Fruit fly (Drosophila melanogaster) whole organism, wandering third instar larva: Measurements from ENCODE around the gene CG5708.

Experiments
- Abd-B ChIP-seq: fragments of >200 bp; optimal IDR thresholded peaks from 2 replicates; lab custom pipeline; 2017; ENCODE audit warnings: missing biosample characterization, missing genetic modification characterization
- CG32264 ChIP-seq: fragments of 200-800 bp; sonication (Bioruptor generic); optimal IDR thresholded peaks from 2 replicates; lab custom pipeline; 2016; ENCODE audit warnings: missing biosample characterization, missing genetic modification characterization
- CG9705 ChIP-seq: fragments of 200-800 bp; sonication (Bioruptor generic); optimal IDR thresholded peaks from 2 replicates; lab custom pipeline; 2018; ENCODE audit warnings: missing biosample characterization, mild to moderate bottlenecking, missing genetic modification characterization
- CrebA ChIP-seq: fragments of 200-800 bp; sonication (Bioruptor generic); optimal IDR thresholded peaks from 2 replicates; lab custom pipeline; 2016; ENCODE audit warnings: missing biosample characterization, mild to moderate bottlenecking, missing genetic modification characterization, borderline replicate concordance
- Dfd ChIP-seq: fragments of >200 bp; optimal IDR thresholded peaks from 2 replicates; lab custom pipeline; 2017; ENCODE audit warnings: missing biosample characterization, missing genetic modification characterization
- Dif ChIP-seq: fragments of 200-275, 200-300 bp; sonication (Bioruptor generic); optimal IDR thresholded peaks from 2 replicates; lab custom pipeline; 2018; ENCODE audit warnings: missing biosample characterization, missing genetic modification characterization; ENCODE audit not compliant: partially characterized antibody
- GATAd ChIP-seq: sonication (Bioruptor generic); optimal IDR thresholded peaks from 2 replicates; lab custom pipeline; 2016; ENCODE audit warnings: missing biosample characterization, missing genetic modification characterization
- Hnf4 ChIP-seq: fragments of 200-800 bp; sonication (Bioruptor generic); optimal IDR thresholded peaks from 2 replicates; lab custom pipeline; 2016; ENCODE audit warnings: missing biosample characterization, mild to moderate bottlenecking, missing genetic modification characterization
- Hr78 ChIP-seq: fragments of >200 bp; optimal IDR thresholded peaks from 2 replicates; lab custom pipeline; 2017; ENCODE audit warnings: missing biosample characterization, missing genetic modification characterization
- Jra ChIP-seq: sonication (Bioruptor generic); optimal IDR thresholded peaks from 2 replicates; lab custom pipeline; 2016; ENCODE audit warnings: missing biosample characterization, missing genetic modification characterization
- Mio ChIP-seq: sonication (Bioruptor generic); optimal IDR thresholded peaks from 2 replicates; lab custom pipeline; 2016; ENCODE audit warnings: missing biosample characterization, missing genetic modification characterization
- Myc ChIP-seq: fragments of >200 bp; optimal IDR thresholded peaks from 2 replicates; lab custom pipeline; 2017
- N ChIP-seq: fragments of >200 bp; optimal IDR thresholded peaks from 2 replicates; lab custom pipeline; 2018; ENCODE audit warnings: missing biosample characterization, missing external identifiers, missing genetic modification characterization
- OdsH ChIP-seq: fragments of 200-800 bp; sonication (Bioruptor generic); optimal IDR thresholded peaks from 2 replicates; lab custom pipeline; 2016; ENCODE audit warnings: missing biosample characterization, mild to moderate bottlenecking, missing genetic modification characterization
- Rel ChIP-seq, 2 experiments: fragments of 200-800 bp; sonication (Bioruptor generic) in 1 of 2; optimal IDR thresholded peaks; 2 replicates in 1 of 2; 3 replicates in 1 of 2; lab custom pipeline; 2016 to 2019; ENCODE audit warnings: mild to moderate bottlenecking in 2 of 2, missing biosample characterization in 2 of 2, missing genetic modification characterization in 2 of 2, moderate library complexity in 1 of 2
- Sp1 ChIP-seq: fragments of 200-800 bp; sonication (Bioruptor generic); optimal IDR thresholded peaks from 3 replicates; lab custom pipeline; 2019; ENCODE audit warnings: missing biosample characterization, mild to moderate bottlenecking, missing genetic modification characterization, moderate library complexity
- br ChIP-seq: fragments of 200-800 bp; sonication (Bioruptor generic); optimal IDR thresholded peaks from 2 replicates; lab custom pipeline; 2016; ENCODE audit warnings: missing biosample characterization, missing genetic modification characterization
- dmrt93B ChIP-seq: fragments of 200-800 bp; sonication (Bioruptor generic); optimal IDR thresholded peaks from 2 replicates; lab custom pipeline; 2018; ENCODE audit warnings: missing biosample characterization, mild to moderate bottlenecking, missing genetic modification characterization
- dsf ChIP-seq: sonication (Bioruptor generic); optimal IDR thresholded peaks from 2 replicates; lab custom pipeline; 2016; ENCODE audit warnings: missing biosample characterization, missing genetic modification characterization, borderline replicate concordance
- ey ChIP-seq: fragments of 200-800 bp; sonication (Bioruptor generic); optimal IDR thresholded peaks from 2 replicates; lab custom pipeline; 2016; ENCODE audit warnings: missing biosample characterization, missing genetic modification characterization
- foxo ChIP-seq, 2 experiments: fragments of 200-800 bp; sonication (Bioruptor generic); optimal IDR thresholded peaks; 2 replicates in 1 of 2; 3 replicates in 1 of 2; lab custom pipeline; 2016 to 2017; ENCODE audit warnings: missing biosample characterization in 2 of 2, missing genetic modification characterization in 2 of 2
- fru ChIP-seq: fragments of 200-800 bp; sonication (Bioruptor generic); optimal IDR thresholded peaks from 3 replicates; lab custom pipeline; 2016; ENCODE audit warnings: missing biosample characterization, mild to moderate bottlenecking, missing genetic modification characterization
- jim ChIP-seq: fragments of 175-275, 200-325 bp; sonication (Bioruptor generic); optimal IDR thresholded peaks from 2 replicates; lab custom pipeline; 2016; ENCODE audit warnings: missing biosample characterization, mild to moderate bottlenecking, missing genetic modification characterization
- lola ChIP-seq: fragments of >200 bp; optimal IDR thresholded peaks from 2 replicates; lab custom pipeline; 2017; ENCODE audit warnings: missing biosample characterization, missing genetic modification characterization
- pan ChIP-seq: fragments of >200 bp; optimal IDR thresholded peaks from 2 replicates; lab custom pipeline; 2017
- psq ChIP-seq: fragments of 200-800 bp; sonication (Bioruptor generic); optimal IDR thresholded peaks from 3 replicates; lab custom pipeline; 2017; ENCODE audit warnings: missing biosample characterization, mild to moderate bottlenecking, missing genetic modification characterization, moderate library complexity
- rgr ChIP-seq: fragments of 200-800 bp; sonication (Bioruptor generic); optimal IDR thresholded peaks from 3 replicates; lab custom pipeline; 2016; ENCODE audit warnings: missing biosample characterization, mild to moderate bottlenecking, missing genetic modification characterization
- sage ChIP-seq: fragments of 200-800 bp; sonication (Bioruptor generic); optimal IDR thresholded peaks from 2 replicates; lab custom pipeline; 2016; ENCODE audit warnings: missing biosample characterization, mild to moderate bottlenecking, missing genetic modification characterization
- sv ChIP-seq: fragments of 200-800 bp; sonication (Bioruptor generic); optimal IDR thresholded peaks from 3 replicates; lab custom pipeline; 2016; ENCODE audit warnings: missing biosample characterization, missing genetic modification characterization
- tai ChIP-seq: sonication (Bioruptor generic); optimal IDR thresholded peaks from 2 replicates; lab custom pipeline; 2016; ENCODE audit warnings: missing biosample characterization, missing genetic modification characterization
- woc ChIP-seq: sonication (Bioruptor generic); optimal IDR thresholded peaks from 2 replicates; lab custom pipeline; 2016; ENCODE audit warnings: missing biosample characterization, mild to moderate bottlenecking, missing genetic modification characterization

The CG5708 gene

DNA sequence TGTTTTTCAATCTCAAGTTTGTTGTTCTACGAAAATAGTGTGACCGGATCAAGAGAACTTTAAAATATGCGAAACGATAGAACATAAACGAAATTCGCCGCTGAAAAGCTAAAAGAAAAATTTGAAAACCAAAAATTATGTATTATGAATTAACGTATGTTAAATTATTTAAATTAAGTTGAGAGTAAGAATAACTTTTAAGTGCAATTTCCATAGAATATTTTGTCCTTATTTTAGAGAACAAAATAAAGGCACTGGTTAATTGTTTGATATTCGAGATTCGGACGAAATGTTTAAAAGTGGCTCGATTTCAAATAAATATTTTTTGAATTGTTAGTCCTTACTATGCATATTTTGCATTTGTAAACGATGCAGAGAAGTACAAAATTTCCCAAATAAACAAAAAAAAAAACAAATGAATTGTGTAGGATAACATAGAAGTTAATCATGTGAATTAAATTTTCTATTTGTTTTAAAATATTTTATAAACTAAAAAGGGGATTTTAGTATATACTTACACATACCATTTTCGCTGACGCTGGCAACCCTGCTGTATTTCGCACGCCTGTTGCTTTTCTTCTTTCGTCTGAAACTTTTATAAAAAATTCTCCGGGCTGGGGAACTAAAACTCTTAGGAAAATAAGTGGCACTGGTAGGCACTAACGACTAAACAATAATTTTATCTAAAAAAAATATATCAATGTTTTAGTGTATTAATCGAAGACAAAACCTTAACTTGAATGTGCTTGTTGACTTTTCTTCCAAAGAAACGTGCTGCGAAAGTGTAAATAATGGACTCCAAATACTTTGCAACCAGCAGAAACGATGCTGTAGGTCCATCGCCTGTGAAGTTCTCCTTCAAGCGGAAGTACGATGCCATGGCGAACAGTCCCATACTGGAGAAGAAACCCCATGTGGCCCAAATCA lies 15.7 kb downstream of the CG5708 start, which contains the start of the genes CG5727 and ath (continued):
- TF ChIP-seq Dif (GFP tag; lab: Kevin White, UChicago), result no peak
- no peak for TF ChIP-seq Rel (GFP tag; optimal IDR thresholded peaks at IDR 0.05; lab: Kevin White, UChicago)
- peak; percentile 33 for TF ChIP-seq Rel (tag; optimal IDR thresholded peaks at IDR 0.05; lab: Kevin White, UChicago)
- no peak for TF ChIP-seq ey
- TF ChIP-seq Hnf4, result peak; percentile 1
- TF ChIP-seq psq, result peak; percentile 44
- TF ChIP-seq pan, result no peak
- no peak for TF ChIP-seq sage (GFP tag; lab: Kevin White, UChicago)
- TF ChIP-seq lola (GFP tag; lab: Kevin White, UChicago), result no peak

dm6 chr2L:10208799-10209794 lies 17.5 kb downstream of the CG5708 start, which contains the start of gene CG5731:
Gene CG5731 (minus strand): TSS chr2L:10209744.
- no peak for TF ChIP-seq Mio (GFP tag; lab: Kevin White, UChicago)
- TF ChIP-seq rgr (GFP tag; lab: Kevin White, UChicago), result no peak
- no peak for TF ChIP-seq Abd-B (GFP tag; lab: Kevin White, UChicago)
- no peak for TF ChIP-seq jim
- TF ChIP-seq GATAd, result no peak
- TF ChIP-seq br, result no peak

DNA sequence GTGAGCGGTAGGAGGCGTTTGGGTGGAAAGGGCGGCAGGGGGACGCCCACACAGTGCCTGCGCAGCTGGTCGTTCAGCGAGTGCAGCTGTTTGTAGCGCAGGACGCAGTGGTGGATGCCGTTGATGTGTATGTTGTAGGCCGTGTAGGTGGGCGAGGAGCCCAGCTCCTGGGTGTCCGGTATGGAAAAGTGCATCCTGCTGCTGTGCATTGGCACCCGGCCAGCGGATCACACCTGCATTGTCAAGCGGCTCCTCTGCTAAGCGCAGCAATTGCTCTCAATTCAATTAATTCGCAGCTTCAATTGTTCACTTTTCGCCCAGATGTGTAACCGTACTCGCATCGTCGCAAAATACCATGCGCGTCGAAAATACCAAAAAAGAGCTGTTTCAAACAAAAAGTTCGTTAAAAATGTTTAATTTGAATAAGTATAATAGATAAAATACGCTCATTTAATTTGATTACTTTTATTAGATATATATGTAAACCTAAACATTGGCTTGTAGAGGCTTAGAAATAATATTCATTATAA lies 19.9 kb downstream of the CG5708 start, which contains the start of gene Snx17:
Gene Snx17 (minus strand): TSS at position 329 of the 530 bp plus-strand sequence.
- TF ChIP-seq N (GFP tag; lab: Kevin White, UChicago), result no peak
- TF ChIP-seq, all 38 proteins: peak for 0

dm6 chr2L:10205940-10206339 lies 20.7 kb downstream of the CG5708 start:
- TF ChIP-seq Sp1 (GFP tag; lab: Kevin White, UChicago) (no peak), dmrt93B (GFP tag; lab: Kevin White, UChicago) (no peak), Jra (GFP tag; lab: Kevin White, UChicago) (no peak), tai (GFP tag; lab: Kevin White, UChicago) (no peak), fru (GFP tag; lab: Kevin White, UChicago) (no peak), CG9705 (GFP tag; lab: Kevin White, UChicago) (no peak), foxo (GFP tag; optimal IDR thresholded peaks at IDR 0.05; lab: Kevin White, UChicago) (no peak)

- no peak for TF ChIP-seq Myc (lab: Kevin White, UChicago)
- TF ChIP-seq Hr78 (GFP tag; lab: Kevin White, UChicago), result no peak
- no peak for TF ChIP-seq rgr (GFP tag; lab: Kevin White, UChicago)
- no peak for TF ChIP-seq br
- TF ChIP-seq CG32264, result no peak
- TF ChIP-seq N (GFP tag; lab: Kevin White, UChicago), result no peak
- no peak for TF ChIP-seq Abd-B (GFP tag; lab: Kevin White, UChicago)
- no peak for TF ChIP-seq OdsH (GFP tag; lab: Kevin White, UChicago)
- TF ChIP-seq CrebA, result no peak
- TF ChIP-seq lola (GFP tag; lab: Kevin White, UChicago), result no peak
- no peak for TF ChIP-seq Dfd (GFP tag; lab: Kevin White, UChicago)
- TF ChIP-seq Jra (GFP tag; lab: Kevin White, UChicago), result no peak
- TF ChIP-seq jim, result no peak
- TF ChIP-seq Sp1 (GFP tag; lab: Kevin White, UChicago), result no peak
- no peak for TF ChIP-seq woc
- TF ChIP-seq Dif (GFP tag; lab: Kevin White, UChicago), result no peak
- TF ChIP-seq sv (GFP tag; lab: Kevin White, UChicago), result no peak
- TF ChIP-seq sage (GFP tag; lab: Kevin White, UChicago), result no peak
- TF ChIP-seq dsf (GFP tag; lab: Kevin White, UChicago), result no peak
These were observed 22.6 kb downstream of the CG5708 start, which contains the start of gene CG34159 for dm6 chr2L:10203933-10204509. Gene CG34159 (minus strand): TSS chr2L:10204317.
